Worm (Caenorhabditis elegans) whole organism, mixed stage, embryonic: Measurements from ENCODE around the gene grd-14.

ENCODE experiments used
- blmp-1 ChIP-seq: fragments of 150-350 bp; optimal IDR thresholded peaks from 2 replicates; lab custom pipeline; 2014; ENCODE audit warnings: missing biosample characterization, missing genetic modification characterization
- ceh-39 ChIP-seq: fragments of 150-350 bp; optimal IDR thresholded peaks from 2 replicates; lab custom pipeline; 2014; ENCODE audit warnings: missing biosample characterization, missing genetic modification characterization
- ces-1 ChIP-seq: fragments of 150-350 bp; optimal IDR thresholded peaks from 2 replicates; lab custom pipeline; 2014; ENCODE audit warnings: missing biosample characterization, missing genetic modification reagents, missing genetic modification characterization
- mep-1 ChIP-seq: fragments of 150-350 bp; optimal IDR thresholded peaks from 2 replicates; lab custom pipeline; 2017; ENCODE audit warnings: missing biosample characterization, missing genetic modification reagents, missing genetic modification characterization, inconsistent platforms
- nhr-12 ChIP-seq: fragments of 150-350 bp; optimal IDR thresholded peaks from 2 replicates; lab custom pipeline; 2014; ENCODE audit warnings: missing biosample characterization, missing genetic modification characterization
- nhr-2 ChIP-seq: fragments of 150-350 bp; optimal IDR thresholded peaks from 2 replicates; lab custom pipeline; 2014; ENCODE audit warnings: missing biosample characterization, missing genetic modification characterization
- nhr-237 ChIP-seq: fragments of 150-350 bp; optimal IDR thresholded peaks from 2 replicates; lab custom pipeline; 2014; ENCODE audit warnings: missing biosample characterization, missing genetic modification characterization
- nhr-28 ChIP-seq: fragments of 150-350 bp; optimal IDR thresholded peaks from 2 replicates; lab custom pipeline; 2014; ENCODE audit warnings: missing biosample characterization, missing genetic modification characterization
- pha-4 ChIP-seq: fragments of 150-350 bp; optimal IDR thresholded peaks from 2 replicates; lab custom pipeline; 2018; ENCODE audit warnings: missing biosample characterization, missing genetic modification reagents, missing genetic modification characterization
- snpc-4 ChIP-seq: fragments of 150-350 bp; optimal IDR thresholded peaks from 2 replicates; lab custom pipeline; 2014; ENCODE audit warnings: missing biosample characterization, missing genetic modification characterization
- unc-39 ChIP-seq: fragments of 150-350 bp; optimal IDR thresholded peaks from 2 replicates; lab custom pipeline; 2014; ENCODE audit warnings: missing biosample characterization, missing genetic modification characterization
- unc-62 ChIP-seq: fragments of 150-350 bp; optimal IDR thresholded peaks from 2 replicates; lab custom pipeline; 2014; ENCODE audit warnings: missing biosample characterization, missing genetic modification reagents, missing genetic modification characterization

DNA sequence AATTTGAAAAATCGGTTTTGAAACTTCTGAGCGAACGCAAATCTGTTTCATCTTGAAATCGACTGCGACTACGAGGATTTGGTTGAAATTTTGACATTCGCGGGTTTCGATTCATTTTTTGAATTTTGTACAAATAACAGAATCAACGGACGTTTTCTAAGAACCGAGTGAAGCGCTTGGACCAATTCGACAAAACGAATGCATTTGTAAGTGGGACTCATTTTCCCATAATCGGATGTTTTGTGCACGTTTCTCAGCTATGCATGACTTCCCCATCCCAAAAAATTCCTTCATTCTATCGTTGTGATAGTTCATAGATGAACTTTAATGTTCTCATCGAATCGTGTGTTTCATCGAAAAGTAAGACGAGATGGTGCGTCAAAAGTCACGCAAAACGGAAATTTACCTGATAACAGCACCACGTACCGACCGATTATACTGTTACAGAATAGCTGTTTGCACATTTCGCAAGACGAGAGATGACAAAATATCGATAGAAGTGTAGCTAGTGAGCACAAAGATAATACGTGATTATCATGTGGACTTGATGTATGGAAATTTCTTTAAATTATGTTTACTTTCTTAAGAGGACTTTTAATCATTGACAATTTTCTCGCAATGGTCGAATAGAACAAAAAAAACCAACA lies 29.6 kb upstream of the grd-14 start, which contains the start of gene mec-10:
- no peak for TF ChIP-seq mep-1 (tag; lab: Kevin White, UChicago)
- TF ChIP-seq snpc-4 (tag; lab: Kevin White, UChicago): no peak
- TF ChIP-seq pha-4 (tag; lab: Kevin White, UChicago): no peak
- TF ChIP-seq nhr-12 (tag; lab: Kevin White, UChicago): no peak
- TF ChIP-seq nhr-2 (tag; lab: Kevin White, UChicago): no peak
- TF ChIP-seq unc-39 (tag; lab: Kevin White, UChicago): no peak
- TF ChIP-seq blmp-1 (tag; lab: Kevin White, UChicago): no peak
- no peak for TF ChIP-seq nhr-237 (tag; lab: Kevin White, UChicago)
- no peak for TF ChIP-seq unc-62
- no peak for TF ChIP-seq ceh-39
- no peak for TF ChIP-seq nhr-28 (tag; lab: Kevin White, UChicago)
- TF ChIP-seq ces-1: no peak
